Worm (Caenorhabditis elegans): ENCODE measurements around the gene T20B12.4.

Gene T20B12.4

DNA sequence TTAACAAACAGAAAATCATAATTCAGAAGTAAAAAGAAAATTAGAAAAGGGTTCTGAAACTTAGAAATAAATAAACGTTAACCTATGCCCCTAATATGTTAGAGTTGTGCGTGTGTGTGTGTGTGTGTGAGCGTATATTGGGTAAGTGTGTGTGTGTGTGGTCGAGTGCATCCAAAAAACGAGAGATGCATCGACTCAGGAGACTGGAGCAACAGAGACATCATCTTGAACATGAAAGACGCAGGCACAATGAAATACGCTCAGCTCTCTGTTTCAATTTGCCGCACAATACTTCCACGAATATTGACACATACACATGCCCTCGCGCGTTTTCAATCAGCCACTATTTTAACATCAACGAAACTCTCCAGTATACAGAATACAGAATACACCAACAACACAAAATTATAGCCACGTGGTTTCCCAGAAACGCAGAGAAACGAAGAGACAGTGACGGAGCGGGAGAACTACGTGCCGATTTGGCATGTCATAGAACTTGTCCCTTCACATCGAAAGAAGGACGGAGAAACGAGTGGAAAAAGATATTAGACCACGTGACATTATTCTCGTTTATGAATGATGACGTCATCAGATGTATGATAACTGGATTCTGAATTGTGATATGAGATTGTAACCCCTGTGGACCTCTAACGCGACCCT lies 8.8 kb downstream of the T20B12.4 start (continued):
- TF ChIP-seq unc-130 (GFP tag; optimal IDR thresholded peaks at IDR 0.05) (no peak), unc-62 (GFP tag; optimal IDR thresholded peaks at IDR 0.05) (no peak), F52B5.7 (tag; optimal IDR thresholded peaks at IDR 0.05) (no peak), ztf-22 (GFP tag; optimal IDR thresholded peaks at IDR 0.05) (no peak), lsy-27 (tag; optimal IDR thresholded peaks at IDR 0.05; ENCODE audit: borderline replicate concordance, insufficient read depth) (no peak), lag-1 (GFP tag; IDR thresholded peaks at IDR 0.05) (no peak), nfyb-1 (GFP tag; IDR thresholded peaks at IDR 0.05) (peak; percentile 29; the same call in 1 of the 2 replicates), atf-7 (tag; optimal IDR thresholded peaks at IDR 0.05) (peak; percentile 97), rpc-1 (optimal IDR thresholded peaks at IDR 0.05) (no peak), rpc-1 (tag; optimal IDR thresholded peaks at IDR 0.05) (no peak), chd-7 (tag; optimal IDR thresholded peaks at IDR 0.05) (peak; percentile 80), Y79H2A.3 (GFP tag; conservative IDR thresholded peaks at IDR 0.05) (no peak), dox-1 (GFP tag; IDR thresholded peaks at IDR 0.05) (peak; percentile 56), ztf-26 (tag; optimal IDR thresholded peaks at IDR 0.05) (peak; percentile 86), somi-1 (GFP tag; optimal IDR thresholded peaks at IDR 0.05) (peak; percentile 70), mxl-1 (tag; optimal IDR thresholded peaks at IDR 0.05) (no peak), bed-1 (GFP tag; IDR thresholded peaks at IDR 0.05) (no peak), K12H6.12 (tag; optimal IDR thresholded peaks at IDR 0.05) (no peak), nfya-1 (tag; optimal IDR thresholded peaks at IDR 0.05; ENCODE audit: borderline replicate concordance, insufficient read depth) (no peak), ceh-100 (GFP tag; IDR thresholded peaks at IDR 0.05) (no peak), F22D6.2 (tag; optimal IDR thresholded peaks at IDR 0.05) (peak; percentile 3), K11D2.4 (GFP tag; IDR thresholded peaks at IDR 0.05) (peak; percentile 63; the same call in 1 of the 2 replicates), ztf-3 (GFP tag; optimal IDR thresholded peaks at IDR 0.05) (no peak), egl-44 (GFP tag; IDR thresholded peaks at IDR 0.05) (no peak), lin-54 (GFP tag; optimal IDR thresholded peaks at IDR 0.05) (peak; percentile 11), gei-17 (GFP tag; optimal IDR thresholded peaks at IDR 0.05) (peak; percentile 49), rec-8 (tag; optimal IDR thresholded peaks at IDR 0.05) (no peak), tlf-1 (GFP tag; optimal IDR thresholded peaks at IDR 0.05) (peak; percentile 60), nhr-80 (tag; optimal IDR thresholded peaks at IDR 0.05) (peak; percentile 73), F33H1.4 (GFP tag; IDR thresholded peaks at IDR 0.05) (0 out of 2 replicates have a peak, but pooled peaks have one; percentile 14), die-1 (tag; optimal IDR thresholded peaks at IDR 0.05) (peak; percentile 33), C06A6.2 (GFP tag; conservative IDR thresholded peaks at IDR 0.05) (peak; percentile 62; the same call in 1 of the 2 replicates), madf-10 (tag; optimal IDR thresholded peaks at IDR 0.05) (peak; percentile 69), hsf-1 (GFP tag; IDR thresholded peaks at IDR 0.05) (peak; percentile 59; the same call in 1 of the 2 replicates), ZK185.1 (tag; optimal IDR thresholded peaks at IDR 0.05; ENCODE audit: poor library complexity, severe bottlenecking) (peak; percentile 50), bed-2 (GFP tag; IDR thresholded peaks at IDR 0.05) (no peak), F23B12.7 (tag; optimal IDR thresholded peaks at IDR 0.05; ENCODE audit: insufficient read depth) (peak; percentile 21), ztf-18 (tag; optimal IDR thresholded peaks at IDR 0.05) (peak; percentile 19), ekl-4 (GFP tag; IDR thresholded peaks at IDR 0.05) (peak; percentile 62), D2030.7 (GFP tag; IDR thresholded peaks at IDR 0.05) (no peak), pbrm-1 (GFP tag; IDR thresholded peaks at IDR 0.05) (peak; percentile 22; the same call in 1 of the 2 replicates), xnd-1 (tag; optimal IDR thresholded peaks at IDR 0.05) (no peak)

Measured in whole organism, young adult.